Worm (Caenorhabditis elegans): ENCODE results near the gene EEED8.12.
A peak's percentile ranks its signal among the peaks of the same experiment; 100 is the strongest.

Gene EEED8.12

ce11 chrII:5373275-5374047, 35.4 kb downstream of the EEED8.12 start, which contains the start of the genes agt-2 and F09E5.3 (continued):
- peak; percentile 12 for TF ChIP-seq ets-4 (GFP tag; optimal IDR thresholded peaks at IDR 0.05)
- TF ChIP-seq rec-8 (tag; optimal IDR thresholded peaks at IDR 0.05): no peak
- TF ChIP-seq zfh-2 (GFP tag; conservative IDR thresholded peaks at IDR 0.05): no peak
- no peak for TF ChIP-seq ceh-40 (GFP tag; IDR thresholded peaks at IDR 0.05)
- peak in 2 of 3 experiments; percentile 72 to 91 for TF ChIP-seq lin-35 (GFP tag; optimal IDR thresholded peaks at IDR 0.05)
- peak; percentile 75 for TF ChIP-seq K12H6.12 (tag; optimal IDR thresholded peaks at IDR 0.05)
- TF ChIP-seq nhr-80 (tag; optimal IDR thresholded peaks at IDR 0.05): peak; percentile 59
- TF ChIP-seq ZK185.1 (tag; optimal IDR thresholded peaks at IDR 0.05; ENCODE audit: poor library complexity, severe bottlenecking): peak; percentile 84
- TF ChIP-seq F22D6.2 (tag; optimal IDR thresholded peaks at IDR 0.05): peak; percentile 5
- peak; percentile 49 for TF ChIP-seq madf-10 (tag; optimal IDR thresholded peaks at IDR 0.05)
- TF ChIP-seq snpc-1.3 (tag; optimal IDR thresholded peaks at IDR 0.05; ENCODE audit: insufficient read depth): peak; percentile 14

ce11 chrII:5370641-5371040, 38.2 kb downstream of the EEED8.12 start, which contains the start of gene F09E5.12:
F09E5.12 (minus strand) TSS chrII:5370741.
- TF ChIP-seq cebp-1 (GFP tag; IDR thresholded peaks at IDR 0.05) (no peak), cebp-1 (tag; optimal IDR thresholded peaks at IDR 0.05) (no peak), ceh-91 (GFP tag; IDR thresholded peaks at IDR 0.05) (no peak), cebp-2 (GFP tag; IDR thresholded peaks at IDR 0.05) (no peak), rec-8 (tag; optimal IDR thresholded peaks at IDR 0.05) (no peak), C06A6.2 (GFP tag; conservative IDR thresholded peaks at IDR 0.05) (no peak), B0336.3 (GFP tag; IDR thresholded peaks at IDR 0.05) (no peak), F55B11.4 (tag; optimal IDR thresholded peaks at IDR 0.05; ENCODE audit: borderline replicate concordance, insufficient read depth) (no peak), egl-18 (GFP tag; IDR thresholded peaks at IDR 0.05) (no peak), ceh-58 (GFP tag; IDR thresholded peaks at IDR 0.05) (no peak), snpc-4 (GFP tag; optimal IDR thresholded peaks at IDR 0.05) (no peak), snpc-4 (tag; optimal IDR thresholded peaks at IDR 0.05) (no peak)

- TF ChIP-seq nfyb-1 (GFP tag; IDR thresholded peaks at IDR 0.05) (no peak), gei-17 (GFP tag; optimal IDR thresholded peaks at IDR 0.05) (no peak), mel-28 (tag; optimal IDR thresholded peaks at IDR 0.05; ENCODE audit: borderline replicate concordance) (no peak), ztf-18 (tag; optimal IDR thresholded peaks at IDR 0.05) (no peak), dpff-1 (tag; optimal IDR thresholded peaks at IDR 0.05) (no peak), ets-4 (GFP tag; optimal IDR thresholded peaks at IDR 0.05) (no peak), egl-18 (GFP tag; IDR thresholded peaks at IDR 0.05) (no peak), ekl-4 (GFP tag; IDR thresholded peaks at IDR 0.05) (no peak)
These were observed 43.2 kb downstream of the EEED8.12 start, which contains the start of gene F09E5.16 for ce11 chrII:5365645-5366044. F09E5.16 (minus strand) TSS chrII:5365745.

ce11 chrII:5364516-5364915, 44.3 kb downstream of the EEED8.12 start:
- TF ChIP-seq rec-8 (tag; optimal IDR thresholded peaks at IDR 0.05) (no peak), nhr-179 (tag; optimal IDR thresholded peaks at IDR 0.05) (no peak), atf-7 (tag; optimal IDR thresholded peaks at IDR 0.05) (no peak), lsy-27 (tag; optimal IDR thresholded peaks at IDR 0.05; ENCODE audit: borderline replicate concordance, insufficient read depth) (no peak), madf-3 (GFP tag; IDR thresholded peaks at IDR 0.05) (no peak), mel-28 (tag; optimal IDR thresholded peaks at IDR 0.05; ENCODE audit: borderline replicate concordance) (no peak), B0336.3 (GFP tag; IDR thresholded peaks at IDR 0.05) (no peak), cebp-1 (GFP tag; IDR thresholded peaks at IDR 0.05) (no peak), cebp-1 (tag; optimal IDR thresholded peaks at IDR 0.05) (no peak), ceh-79 (tag; optimal IDR thresholded peaks at IDR 0.05) (no peak), chd-7 (tag; optimal IDR thresholded peaks at IDR 0.05) (no peak), aptf-2 (GFP tag; conservative IDR thresholded peaks at IDR 0.05) (no peak), Y67H2A.10 (GFP tag; conservative IDR thresholded peaks at IDR 0.05) (no peak)
